Worm (Caenorhabditis elegans) whole organism, L1 larva: ENCODE data around the gene F53A2.1.

ENCODE experiments used
- C04F5.9 ChIP-seq: sonication (generic microtip); optimal IDR thresholded peaks from 2 replicates; lab custom pipeline; 2016; ENCODE audit warnings: missing genetic modification characterization, missing compliant biosample characterization
- Y116A8C.19 ChIP-seq: sonication (generic microtip); optimal IDR thresholded peaks from 2 replicates; lab custom pipeline; 2016; ENCODE audit warnings: missing compliant biosample characterization, missing genetic modification characterization, borderline replicate concordance
- aly-2 ChIP-seq: fragments of 150-350 bp; optimal IDR thresholded peaks from 2 replicates; lab custom pipeline; 2014; ENCODE audit warnings: missing biosample characterization, missing genetic modification characterization
- ceh-82 ChIP-seq, 3 experiments: fragments of 150-350 bp in 1 of 3; sonication (generic microtip) in 2 of 3; optimal IDR thresholded peaks; 2 replicates each; lab custom pipeline; 2014 to 2017; ENCODE audit warnings: missing biosample characterization in 3 of 3, missing genetic modification characterization in 3 of 3
- ceh-88 ChIP-seq: fragments of 200-800 bp; sonication (Bioruptor generic); IDR thresholded peaks from 2 replicates; pipeline ENCODE4 v1.3.6; 2022; ENCODE audit warnings: missing genetic modification characterization, missing compliant biosample characterization
- ces-1 ChIP-seq: fragments of 150-350 bp; optimal IDR thresholded peaks from 2 replicates; lab custom pipeline; 2014; ENCODE audit warnings: missing biosample characterization, missing genetic modification reagents, missing genetic modification characterization
- dpl-1 ChIP-seq, 3 experiments: fragments of 150-350 bp in 2 of 3; sonication (generic microtip) in 1 of 3; optimal IDR thresholded peaks; 2 replicates each; lab custom pipeline; 2014 to 2017; ENCODE audit warnings: missing biosample characterization in 3 of 3, missing genetic modification characterization in 3 of 3, missing genetic modification reagents in 3 of 3
- dsc-1 ChIP-seq: sonication (generic microtip); optimal IDR thresholded peaks from 2 replicates; lab custom pipeline; 2016; ENCODE audit warnings: mild to moderate bottlenecking, missing genetic modification characterization, missing compliant biosample characterization
- efl-1 ChIP-seq, 4 experiments: fragments of 150-350 bp; optimal IDR thresholded peaks in 3 of 4; peaks in 1 of 4; 1 replicate in 1 of 4; 2 replicates in 3 of 4; lab custom pipeline; 2014; ENCODE audit warnings: missing biosample characterization in 2 of 4, missing genetic modification characterization in 2 of 4, missing genetic modification reagents in 2 of 4
- efl-3 ChIP-seq: fragments of 200-800 bp; sonication (Bioruptor generic); optimal IDR thresholded peaks from 2 replicates; lab custom pipeline; 2018; ENCODE audit warnings: mild to moderate bottlenecking, missing genetic modification characterization, missing compliant biosample characterization
- elt-2 ChIP-seq: sonication (generic microtip); optimal IDR thresholded peaks from 2 replicates; lab custom pipeline; 2016; ENCODE audit warnings: missing genetic modification characterization, mild to moderate bottlenecking, inconsistent platforms, missing compliant biosample characterization, missing genetic modification reagents
- elt-3 ChIP-seq, 6 experiments: fragments of 150-350 bp in 1 of 6; sonication (generic microtip); optimal IDR thresholded peaks; 2 replicates each; lab custom pipeline; 2017 to 2018; ENCODE audit warnings: missing biosample characterization in 6 of 6, missing genetic modification characterization in 6 of 6, inconsistent platforms in 1 of 6
- fkh-10 ChIP-seq: sonication (generic microtip); optimal IDR thresholded peaks from 2 replicates; lab custom pipeline; 2017; ENCODE audit warnings: missing biosample characterization, missing genetic modification reagents, missing genetic modification characterization
- fkh-4 ChIP-seq: sonication (generic microtip); optimal IDR thresholded peaks from 2 replicates; lab custom pipeline; 2016; ENCODE audit warnings: missing compliant biosample characterization, missing genetic modification characterization, borderline replicate concordance
- grh-1 ChIP-seq: fragments of 200-800 bp; sonication (Bioruptor generic); IDR thresholded peaks from 2 replicates; pipeline ENCODE4 v1.3.6; 2022; ENCODE audit warnings: missing genetic modification reagents, missing genetic modification characterization, missing compliant biosample characterization
- hlh-4 ChIP-seq: sonication (generic microtip); optimal IDR thresholded peaks from 2 replicates; lab custom pipeline; 2016; ENCODE audit warnings: mild to moderate bottlenecking, missing genetic modification characterization, missing compliant biosample characterization
- irx-1 ChIP-seq: sonication (generic microtip); optimal IDR thresholded peaks from 2 replicates; lab custom pipeline; 2016; ENCODE audit warnings: missing genetic modification characterization, missing compliant biosample characterization
- jun-1 ChIP-seq: fragments of 150-350 bp; optimal IDR thresholded peaks from 2 replicates; lab custom pipeline; 2014; ENCODE audit warnings: missing biosample characterization, missing genetic modification reagents, missing genetic modification characterization
- lin-13 ChIP-seq: fragments of 150-350 bp; optimal IDR thresholded peaks from 2 replicates; lab custom pipeline; 2014; ENCODE audit warnings: missing biosample characterization, missing genetic modification reagents, missing genetic modification characterization
- lin-15B ChIP-seq: fragments of 150-350 bp; sonication (generic microtip); optimal IDR thresholded peaks from 3 replicates; lab custom pipeline; 2014; ENCODE audit warnings: missing biosample characterization, missing genetic modification characterization
- lin-35 ChIP-seq, 2 experiments: fragments of 150-350 bp; optimal IDR thresholded peaks; 2 replicates each; lab custom pipeline; 2014; ENCODE audit warnings: missing biosample characterization in 2 of 2, missing genetic modification characterization in 2 of 2, missing genetic modification reagents in 2 of 2
- lir-3 ChIP-seq: sonication (generic microtip); optimal IDR thresholded peaks from 2 replicates; lab custom pipeline; 2016; ENCODE audit warnings: mild to moderate bottlenecking, missing genetic modification characterization, moderate library complexity, missing compliant biosample characterization; ENCODE audit not compliant: poor library complexity
- lsy-2 ChIP-seq, 2 experiments: fragments of 150-350 bp; optimal IDR thresholded peaks; 2 replicates each; lab custom pipeline; 2014; ENCODE audit warnings: missing biosample characterization in 2 of 2, missing genetic modification characterization in 2 of 2
- mab-9 ChIP-seq: fragments of 200-800 bp; sonication (Bioruptor generic); IDR thresholded peaks from 2 replicates; pipeline ENCODE4 v1.3.6; 2022; ENCODE audit warnings: missing genetic modification reagents, missing genetic modification characterization, missing compliant biosample characterization
- mdl-1 ChIP-seq, 2 experiments: fragments of 150-350 bp; optimal IDR thresholded peaks; 2 replicates each; lab custom pipeline; 2014 to 2017; ENCODE audit warnings: missing biosample characterization in 2 of 2, missing genetic modification characterization in 2 of 2, inconsistent platforms in 1 of 2
- mep-1 ChIP-seq: fragments of 150-350 bp; optimal IDR thresholded peaks from 2 replicates; lab custom pipeline; 2014; ENCODE audit warnings: missing biosample characterization, missing genetic modification characterization
- nhr-11 ChIP-seq: fragments of 150-350 bp; optimal IDR thresholded peaks from 2 replicates; lab custom pipeline; 2014; ENCODE audit warnings: missing biosample characterization, missing genetic modification characterization
- nhr-12 ChIP-seq: sonication (generic microtip); optimal IDR thresholded peaks from 2 replicates; lab custom pipeline; 2017; ENCODE audit warnings: missing biosample characterization, missing genetic modification characterization
- nhr-19 ChIP-seq: fragments of 200-800 bp; sonication (Bioruptor generic); conservative IDR thresholded peaks from 2 replicates; pipeline ENCODE4 v1.3.6; 2022; ENCODE audit warnings: missing genetic modification characterization, missing compliant biosample characterization
- nhr-20 ChIP-seq: sonication (generic microtip); optimal IDR thresholded peaks from 2 replicates; lab custom pipeline; 2016; ENCODE audit warnings: mild to moderate bottlenecking, missing genetic modification characterization, missing compliant biosample characterization
- nhr-237 ChIP-seq: fragments of 150-350 bp; optimal IDR thresholded peaks from 2 replicates; lab custom pipeline; 2014; ENCODE audit warnings: missing biosample characterization, missing genetic modification characterization
- nhr-28 ChIP-seq: fragments of 150-350 bp; optimal IDR thresholded peaks from 2 replicates; lab custom pipeline; 2014; ENCODE audit warnings: missing biosample characterization, missing genetic modification characterization
- nhr-47 ChIP-seq: sonication (generic microtip); optimal IDR thresholded peaks from 2 replicates; lab custom pipeline; 2016; ENCODE audit warnings: mild to moderate bottlenecking, missing genetic modification characterization, moderate library complexity, missing compliant biosample characterization
- nhr-84 ChIP-seq: sonication (generic microtip); optimal IDR thresholded peaks from 2 replicates; lab custom pipeline; 2017; ENCODE audit warnings: missing biosample characterization, missing genetic modification characterization
- nhr-85 ChIP-seq: sonication (generic microtip); peaks from one replicate; lab custom pipeline; 2016; ENCODE audit warnings: missing genetic modification characterization, inconsistent platforms, missing compliant biosample characterization
- nhr-90 ChIP-seq: sonication (generic microtip); optimal IDR thresholded peaks from 2 replicates; lab custom pipeline; 2016; ENCODE audit warnings: mild to moderate bottlenecking, missing genetic modification characterization, missing compliant biosample characterization; ENCODE audit not compliant: poor library complexity
- pax-3 ChIP-seq: fragments of 200-800 bp; sonication (Bioruptor generic); optimal IDR thresholded peaks from 2 replicates; lab custom pipeline; 2018; ENCODE audit warnings: mild to moderate bottlenecking, missing genetic modification characterization, moderate library complexity, missing compliant biosample characterization
- pqm-1 ChIP-seq: sonication (generic microtip); optimal IDR thresholded peaks from 3 replicates; lab custom pipeline; 2017; ENCODE audit warnings: missing biosample characterization, missing genetic modification characterization
- snpc-4 ChIP-seq: fragments of 150-350 bp; optimal IDR thresholded peaks from 2 replicates; lab custom pipeline; 2014; ENCODE audit warnings: missing biosample characterization, missing genetic modification characterization
- snu-23 ChIP-seq: sonication (generic microtip); optimal IDR thresholded peaks from 2 replicates; lab custom pipeline; 2016; ENCODE audit warnings: missing genetic modification characterization, missing compliant biosample characterization
- tbx-2 ChIP-seq: sonication (generic microtip); optimal IDR thresholded peaks from 2 replicates; lab custom pipeline; 2016; ENCODE audit warnings: missing genetic modification characterization, missing compliant biosample characterization
- tlp-1 ChIP-seq: fragments of 150-350 bp; optimal IDR thresholded peaks from 2 replicates; lab custom pipeline; 2014; ENCODE audit warnings: missing biosample characterization, missing genetic modification characterization
- unc-30 ChIP-seq: sonication (generic microtip); optimal IDR thresholded peaks from 2 replicates; lab custom pipeline; 2017; ENCODE audit warnings: missing biosample characterization, missing genetic modification characterization
- unc-62 ChIP-seq: fragments of 150-350 bp; optimal IDR thresholded peaks from 2 replicates; lab custom pipeline; 2014; ENCODE audit warnings: missing biosample characterization, missing genetic modification reagents, missing genetic modification characterization
- unc-86 ChIP-seq: sonication (generic microtip); optimal IDR thresholded peaks from 2 replicates; lab custom pipeline; 2016; ENCODE audit warnings: missing genetic modification characterization, missing compliant biosample characterization
- vab-15 ChIP-seq: sonication (generic microtip); optimal IDR thresholded peaks from 2 replicates; lab custom pipeline; 2017; ENCODE audit warnings: missing genotype, mild to moderate bottlenecking, missing genetic modification characterization, missing compliant biosample characterization
- zag-1 ChIP-seq: fragments of 150-350 bp; optimal IDR thresholded peaks from 2 replicates; lab custom pipeline; 2014; ENCODE audit warnings: missing biosample characterization, missing genetic modification characterization
- ztf-11 ChIP-seq, 2 experiments: sonication (generic microtip); optimal IDR thresholded peaks; 2 replicates each; lab custom pipeline; 2016 to 2017; ENCODE audit warnings: missing genetic modification characterization in 2 of 2, missing biosample characterization in 1 of 2, missing compliant biosample characterization in 1 of 2
- ztf-4 ChIP-seq: fragments of 150-350 bp; optimal IDR thresholded peaks from 2 replicates; lab custom pipeline; 2014; ENCODE audit warnings: missing biosample characterization, missing genetic modification characterization

Gene F53A2.1

ce11 chrIII:13310552-13310951 is 14.1 kb downstream of the F53A2.1 start (continued):
- TF ChIP-seq mdl-1 (tag; optimal IDR thresholded peaks at IDR 0.05; lab: Kevin White, UChicago) (no peak), lir-3 (no peak), pqm-1 (tag; lab: Kevin White, UChicago) (no peak), snpc-4 (tag; lab: Kevin White, UChicago) (peak; percentile 1), fkh-10 (GFP tag; lab: Kevin White, UChicago) (no peak), unc-30 (tag; lab: Kevin White, UChicago) (no peak), fkh-4 (tag; lab: Kevin White, UChicago) (no peak), ceh-88 (no peak), unc-62 (GFP tag; lab: Kevin White, UChicago) (no peak), vab-15 (tag; lab: Kevin White, UChicago) (no peak), lsy-2 (tag; optimal IDR thresholded peaks at IDR 0.05; lab: Kevin White, UChicago) (peak in 1 of 2 experiments; percentile 23), nhr-90 (tag; lab: Kevin White, UChicago) (no peak), grh-1 (GFP tag; lab: Robert Waterston, UW) (no peak), jun-1 (tag; lab: Kevin White, UChicago) (peak; percentile 8), tlp-1 (tag; lab: Kevin White, UChicago) (no peak), elt-2 (tag; lab: Kevin White, UChicago) (no peak), nhr-84 (tag; lab: Kevin White, UChicago) (no peak), nhr-47 (tag; lab: Kevin White, UChicago) (no peak), mab-9 (GFP tag; lab: Robert Waterston, UW) (no peak), aly-2 (no peak), lin-35 (GFP tag; optimal IDR thresholded peaks at IDR 0.05; lab: Kevin White, UChicago) (peak; percentile 33 to 54), nhr-12 (tag; lab: Kevin White, UChicago) (no peak), C04F5.9 (tag; lab: Kevin White, UChicago) (no peak), elt-3 (tag; optimal IDR thresholded peaks at IDR 0.05; lab: Kevin White, UChicago) (no peak), mep-1 (tag; lab: Kevin White, UChicago) (peak; percentile 31)

DNA sequence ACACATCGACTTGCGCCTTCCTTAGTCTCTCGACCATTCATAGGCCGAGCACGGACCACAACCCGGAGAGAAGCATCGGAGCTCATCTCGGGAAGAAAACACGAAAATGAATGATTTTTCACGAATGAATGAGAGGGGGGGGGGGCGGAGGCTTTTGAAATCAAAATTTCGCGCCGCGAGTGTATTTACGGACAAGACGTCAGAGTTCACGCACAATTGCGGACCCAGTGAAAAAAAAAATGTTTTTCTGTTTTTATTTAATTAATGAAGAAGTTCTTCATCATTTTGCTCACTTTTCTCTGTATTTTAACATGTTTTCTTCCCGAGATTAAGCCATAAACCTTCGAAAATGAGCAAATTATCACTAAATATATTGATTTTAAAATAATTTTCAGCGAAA is 17.5 kb downstream of the F53A2.1 start, which contains the start of the genes klp-19 and slc-36.1:
Gene klp-19, minus strand, starts transcription at position 153 of the 400 bp plus-strand sequence.
Gene slc-36.1, plus strand, starts transcription at position 396 of the 400 bp plus-strand sequence.
- peak; percentile 41 for TF ChIP-seq lin-15B (tag; lab: Kevin White, UChicago)
- no peak for TF ChIP-seq zag-1
- TF ChIP-seq nhr-85 (tag; lab: Kevin White, UChicago) = peak; percentile 46
- no peak for TF ChIP-seq efl-3 (GFP tag; lab: Kevin White, UChicago)
- peak; percentile 30 for TF ChIP-seq C04F5.9 (tag; lab: Kevin White, UChicago)
- TF ChIP-seq irx-1 (tag; lab: Kevin White, UChicago) = peak; percentile 38
- TF ChIP-seq pax-3 = no peak
- no peak for TF ChIP-seq nhr-84 (tag; lab: Kevin White, UChicago)
- peak; percentile 32 for TF ChIP-seq nhr-20 (tag; lab: Kevin White, UChicago)
- TF ChIP-seq tlp-1 (tag; lab: Kevin White, UChicago) = no peak
- peak; percentile 86 to 87 for TF ChIP-seq lin-35 (GFP tag; optimal IDR thresholded peaks at IDR 0.05; lab: Kevin White, UChicago)
- no peak for TF ChIP-seq ztf-4
- TF ChIP-seq ceh-82 (tag; optimal IDR thresholded peaks at IDR 0.05; lab: Kevin White, UChicago) = peak in 2 of 3 experiments; percentile 27 to 47
- no peak for TF ChIP-seq Y116A8C.19
- TF ChIP-seq dpl-1 (GFP tag; optimal IDR thresholded peaks at IDR 0.05; lab: Kevin White, UChicago) = peak; percentile 83 to 88 (median 84)
- TF ChIP-seq nhr-12 (tag; lab: Kevin White, UChicago) = no peak
- peak; percentile 76 to 83 for TF ChIP-seq efl-1 (optimal IDR thresholded peaks at IDR 0.05; lab: Kevin White, UChicago)
- peak; percentile 88 to 98 for TF ChIP-seq efl-1 (GFP tag; optimal IDR thresholded peaks at IDR 0.05 in 1 of 2; lab: Kevin White, UChicago)
- TF ChIP-seq nhr-19 (GFP tag; lab: Robert Waterston, UW) = peak; percentile 19; the same call in 1 of the 2 replicates
- TF ChIP-seq lsy-2 (tag; optimal IDR thresholded peaks at IDR 0.05; lab: Kevin White, UChicago) = peak; percentile 62 to 68
- TF ChIP-seq mdl-1 (tag; optimal IDR thresholded peaks at IDR 0.05; lab: Kevin White, UChicago) = peak in 1 of 2 experiments; percentile 17
- TF ChIP-seq nhr-28 (tag; lab: Kevin White, UChicago) = no peak
- TF ChIP-seq snu-23 (GFP tag; lab: Kevin White, UChicago) = peak; percentile 66
- peak; percentile 12 for TF ChIP-seq lin-13 (GFP tag; lab: Kevin White, UChicago)
- TF ChIP-seq nhr-11 = no peak
- TF ChIP-seq tbx-2 = peak; percentile 35
- no peak for TF ChIP-seq ztf-11 (tag; optimal IDR thresholded peaks at IDR 0.05; lab: Kevin White, UChicago)
- no peak for TF ChIP-seq ceh-88
- peak; percentile 42 for TF ChIP-seq dsc-1 (tag; lab: Kevin White, UChicago)
- TF ChIP-seq nhr-47 (tag; lab: Kevin White, UChicago) = peak; percentile 60
- TF ChIP-seq nhr-90 (tag; lab: Kevin White, UChicago) = peak; percentile 13
- TF ChIP-seq pqm-1 (tag; lab: Kevin White, UChicago) = no peak
- TF ChIP-seq nhr-237 = no peak
- TF ChIP-seq ces-1 (GFP tag; lab: Kevin White, UChicago) = no peak
- TF ChIP-seq unc-86 (tag; lab: Kevin White, UChicago) = peak; percentile 42
- no peak for TF ChIP-seq hlh-4 (tag; lab: Kevin White, UChicago)
